Fruit fly (Drosophila melanogaster): ENCODE measurements around the gene CG6431.

CG6431 gene

DNA sequence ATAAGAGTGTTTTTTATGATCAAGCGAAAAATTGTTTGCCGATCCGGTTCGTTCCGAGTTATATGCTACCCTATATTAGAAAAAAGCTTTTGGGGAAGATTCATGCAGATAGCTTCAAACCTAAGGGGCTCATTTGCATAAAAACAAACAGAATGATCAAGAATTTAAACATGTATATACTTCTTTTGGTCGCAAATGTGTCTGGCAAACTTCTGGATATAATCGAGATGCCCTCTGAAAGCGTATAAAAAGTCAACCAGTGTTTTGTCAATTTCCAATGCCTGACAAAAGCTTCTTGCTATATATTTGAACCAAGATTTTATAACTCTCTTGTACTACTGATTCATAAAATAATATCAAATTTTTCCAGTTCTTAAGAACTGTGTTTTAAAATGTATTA is 38.3 kb upstream of the CG6431 start:
- TF ChIP-seq dmrt93B (GFP tag; optimal IDR thresholded peaks at IDR 0.05) = no peak

DNA sequence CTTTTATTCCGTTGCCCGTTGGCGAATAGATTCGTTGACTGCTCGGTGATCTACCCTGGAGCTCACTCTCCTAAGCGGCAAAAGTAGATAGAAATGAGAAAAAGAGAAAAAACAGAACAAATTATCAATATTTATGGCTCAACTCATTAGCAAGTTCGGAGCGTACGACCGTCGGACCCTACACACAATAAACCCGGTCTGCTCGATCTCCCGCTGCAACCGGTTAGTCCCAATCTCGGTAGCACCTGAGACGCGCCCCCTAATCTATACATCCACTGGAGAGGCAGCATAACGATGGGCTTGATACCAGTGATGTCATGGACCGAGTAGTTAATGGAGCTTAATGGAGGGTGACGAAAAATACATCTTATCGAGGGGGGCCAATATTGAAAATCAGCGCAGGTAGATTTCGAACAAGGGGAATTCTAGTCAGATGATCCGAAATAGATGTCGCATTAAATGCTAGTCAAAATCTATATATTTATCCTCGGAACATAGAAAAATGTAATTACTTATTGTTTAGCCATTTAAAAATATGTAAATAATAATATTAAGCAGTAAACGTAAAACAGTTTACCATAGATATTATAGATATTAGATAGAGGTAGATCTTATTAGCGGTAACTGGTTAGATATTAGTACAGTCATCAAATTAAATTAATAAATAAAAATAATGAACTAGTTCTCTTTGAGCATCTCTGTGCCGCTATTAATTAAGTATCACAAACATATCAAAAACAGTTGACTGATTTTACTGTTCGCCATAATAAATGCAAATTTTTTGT is 36.8 kb upstream of the CG6431 start, which contains the start of gene CG7296:
TSS of gene CG7296 (minus strand) at position 58 of the 785 bp plus-strand sequence.
- no peak for TF ChIP-seq Hr78 (GFP tag; optimal IDR thresholded peaks at IDR 0.05)
- no peak for TF ChIP-seq Dfd (GFP tag; optimal IDR thresholded peaks at IDR 0.05)
- TF ChIP-seq Myc (optimal IDR thresholded peaks at IDR 0.05) = no peak
- TF ChIP-seq psq (GFP tag; optimal IDR thresholded peaks at IDR 0.05) = no peak

DNA sequence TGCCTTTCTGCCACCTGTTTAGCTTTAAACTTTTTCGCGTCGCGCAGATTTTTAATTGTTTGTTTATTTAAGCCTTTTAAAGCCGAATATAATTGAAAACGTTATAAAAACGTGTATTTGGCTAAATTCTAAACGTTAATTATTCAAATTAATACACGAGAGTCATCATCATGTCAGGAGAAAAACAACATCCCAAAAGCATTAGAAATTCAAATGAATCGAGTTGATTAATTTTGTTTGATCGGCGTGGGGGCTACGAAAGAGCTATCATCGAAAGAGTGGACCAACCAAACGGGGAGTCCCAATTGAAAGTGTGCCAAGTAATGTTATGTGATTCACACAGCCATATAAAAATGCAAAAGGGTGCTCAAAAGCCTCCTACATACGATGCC is 36.2 kb upstream of the CG6431 start:
- TF ChIP-seq Rel (GFP tag; optimal IDR thresholded peaks at IDR 0.05) (no peak), Rel (tag; optimal IDR thresholded peaks at IDR 0.05) (peak; percentile 53), CrebA (GFP tag; optimal IDR thresholded peaks at IDR 0.05; ENCODE audit: borderline replicate concordance) (no peak)

DNA sequence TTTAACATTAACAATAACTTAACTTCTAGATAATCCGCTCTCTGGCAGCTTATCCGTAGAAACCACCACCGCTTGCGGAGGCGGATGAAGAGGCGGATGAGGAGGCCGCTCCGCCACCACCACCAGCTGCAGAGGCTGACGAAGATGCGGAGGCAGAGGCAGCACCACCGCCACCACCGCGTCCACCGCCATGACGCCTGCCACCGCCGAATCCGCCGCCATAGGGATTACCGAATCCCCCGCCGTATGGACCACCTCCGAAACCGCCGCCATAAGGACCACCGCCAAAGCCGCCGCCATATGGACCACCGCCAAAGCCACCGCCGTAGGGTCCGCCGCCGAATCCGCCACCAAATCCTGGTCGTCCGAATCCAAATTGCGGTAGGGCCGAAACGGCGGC is 35.2 kb upstream of the CG6431 start:
- TF ChIP-seq Sp1 (GFP tag; optimal IDR thresholded peaks at IDR 0.05) = no peak

DNA sequence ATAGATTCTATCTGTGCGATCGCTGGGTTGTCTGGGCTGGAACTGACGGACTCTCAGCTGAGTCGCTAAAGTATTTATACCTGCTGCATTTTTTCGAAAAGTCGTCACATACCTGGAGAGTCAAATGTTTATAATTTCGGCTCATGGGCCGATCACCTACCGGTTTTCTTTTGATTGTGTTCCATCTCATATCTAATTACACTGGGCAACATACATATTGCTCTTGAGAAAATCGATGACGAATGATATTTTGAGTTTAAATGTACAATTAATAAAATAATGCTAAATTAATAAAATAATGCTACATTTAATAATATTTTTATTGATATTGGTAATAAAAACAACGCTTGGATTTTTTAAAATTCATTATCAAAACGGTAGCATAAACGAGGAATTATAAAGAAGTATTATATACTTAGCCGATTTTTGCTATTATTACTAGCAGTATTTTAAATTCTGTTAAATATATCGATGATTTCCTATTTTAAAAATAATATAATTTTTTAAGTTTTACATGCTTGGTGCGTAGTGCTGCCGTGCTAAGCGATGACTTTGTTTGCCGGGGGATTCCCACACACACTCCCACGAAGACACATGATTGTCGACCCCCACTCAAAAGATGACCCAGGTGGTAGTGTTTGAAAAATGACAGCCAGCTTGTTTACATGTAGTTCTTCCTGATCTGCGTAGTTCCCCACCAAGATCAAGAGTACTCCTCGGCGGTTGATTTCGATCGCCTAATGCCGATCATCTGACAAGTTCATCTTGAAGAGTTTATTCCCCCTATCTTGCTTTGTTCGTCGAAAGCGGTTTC is 34.6 kb upstream of the CG6431 start, which contains the start of gene CG7294:
TSS of gene CG7294 (minus strand) at position 51 of the 814 bp plus-strand sequence.
- no peak for TF ChIP-seq Rel (GFP tag; optimal IDR thresholded peaks at IDR 0.05)
- peak; percentile 84 for TF ChIP-seq Rel (tag; optimal IDR thresholded peaks at IDR 0.05)
- TF ChIP-seq Mio (GFP tag; optimal IDR thresholded peaks at IDR 0.05) = no peak
- TF ChIP-seq br (GFP tag; optimal IDR thresholded peaks at IDR 0.05) = no peak

DNA sequence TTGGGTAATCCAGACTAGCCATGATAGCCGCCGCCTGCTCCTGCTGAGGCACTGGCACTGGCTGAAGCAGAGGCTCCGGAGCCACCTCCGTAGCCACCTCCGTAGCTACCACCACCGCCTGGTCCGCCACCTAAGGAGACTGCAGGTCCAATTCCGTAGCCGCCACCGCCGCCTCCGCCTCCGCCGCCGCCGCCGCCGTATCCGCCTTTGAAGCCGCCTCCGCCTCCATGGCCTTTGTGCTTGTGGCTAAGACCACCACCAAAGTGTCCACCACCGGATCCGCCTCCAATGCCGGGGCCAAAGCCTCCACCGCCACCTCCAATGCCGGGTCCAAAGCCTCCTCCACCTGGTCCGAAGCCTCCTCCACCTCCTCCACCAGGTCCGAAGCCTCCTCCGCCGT is 31.0 kb upstream of the CG6431 start:
- TF ChIP-seq tai (GFP tag; optimal IDR thresholded peaks at IDR 0.05) (no peak), Hnf4 (GFP tag; optimal IDR thresholded peaks at IDR 0.05) (no peak), usp (GFP tag; optimal IDR thresholded peaks at IDR 0.05) (no peak), h (GFP tag; optimal IDR thresholded peaks at IDR 0.05) (no peak), Dfd (GFP tag; optimal IDR thresholded peaks at IDR 0.05) (peak; percentile 56), dsf (GFP tag; optimal IDR thresholded peaks at IDR 0.05; ENCODE audit: borderline replicate concordance) (no peak), GATAd (GFP tag; optimal IDR thresholded peaks at IDR 0.05) (no peak)

DNA sequence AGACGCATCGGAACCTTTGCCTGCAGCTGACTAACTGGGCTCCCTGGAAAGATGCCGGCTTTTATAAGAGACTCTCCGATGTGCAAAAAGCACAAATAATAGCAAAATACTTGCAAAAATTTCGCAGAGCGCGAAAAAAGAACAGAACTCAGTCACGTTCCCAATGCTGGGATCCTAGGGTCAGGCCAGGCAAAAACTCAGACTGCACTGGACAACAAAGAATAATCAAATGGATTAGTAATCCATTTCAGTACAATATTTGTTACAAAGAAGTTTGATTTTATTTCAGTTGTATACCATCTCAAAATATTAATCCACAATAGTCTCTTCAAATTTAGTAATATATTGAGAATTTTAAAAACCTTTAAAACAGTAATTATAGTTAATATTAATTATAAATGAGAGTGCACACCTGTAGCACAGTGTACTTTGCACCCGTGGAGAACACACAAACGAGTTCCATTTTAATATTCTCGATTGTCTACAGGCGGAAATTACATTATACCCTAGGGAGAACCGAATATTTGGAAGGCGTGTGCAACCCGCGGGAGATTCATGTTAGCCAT is 29.9 kb upstream of the CG6431 start, which contains the start of gene CG17108:
TSS of gene CG17108 (minus strand) at position 51 of the 566 bp plus-strand sequence.
- TF ChIP-seq CG9705 (GFP tag; optimal IDR thresholded peaks at IDR 0.05) (no peak), woc (GFP tag; optimal IDR thresholded peaks at IDR 0.05) (no peak), Myc (optimal IDR thresholded peaks at IDR 0.05) (no peak), dsf (GFP tag; optimal IDR thresholded peaks at IDR 0.05; ENCODE audit: borderline replicate concordance) (no peak), Rel (GFP tag; optimal IDR thresholded peaks at IDR 0.05) (no peak), Rel (tag; optimal IDR thresholded peaks at IDR 0.05) (no peak), Hr78 (GFP tag; optimal IDR thresholded peaks at IDR 0.05) (no peak), sage (GFP tag; optimal IDR thresholded peaks at IDR 0.05) (no peak), sv (GFP tag; optimal IDR thresholded peaks at IDR 0.05) (no peak), pan (optimal IDR thresholded peaks at IDR 0.05) (no peak), GATAd (GFP tag; optimal IDR thresholded peaks at IDR 0.05) (no peak), Dfd (GFP tag; optimal IDR thresholded peaks at IDR 0.05) (no peak), usp (GFP tag; optimal IDR thresholded peaks at IDR 0.05) (no peak), Hnf4 (GFP tag; optimal IDR thresholded peaks at IDR 0.05) (no peak), foxo (GFP tag; optimal IDR thresholded peaks at IDR 0.05) (no peak), Hr83 (GFP tag; optimal IDR thresholded peaks at IDR 0.05; ENCODE audit: poor library complexity, severe bottlenecking) (no peak), HLH106 (tag; optimal IDR thresholded peaks at IDR 0.05) (no peak)
